Fruit fly (Drosophila melanogaster): Measurements from ENCODE around the gene CG42374.

CG42374 gene

dm6 chr3L:19237780-19238179 lies 25.8 kb upstream of the CG42374 start:
- TF ChIP-seq CTCF (optimal IDR thresholded peaks at IDR 0.05): no peak
- no peak for TF ChIP-seq CG8478 (optimal IDR thresholded peaks at IDR 0.05)

DNA sequence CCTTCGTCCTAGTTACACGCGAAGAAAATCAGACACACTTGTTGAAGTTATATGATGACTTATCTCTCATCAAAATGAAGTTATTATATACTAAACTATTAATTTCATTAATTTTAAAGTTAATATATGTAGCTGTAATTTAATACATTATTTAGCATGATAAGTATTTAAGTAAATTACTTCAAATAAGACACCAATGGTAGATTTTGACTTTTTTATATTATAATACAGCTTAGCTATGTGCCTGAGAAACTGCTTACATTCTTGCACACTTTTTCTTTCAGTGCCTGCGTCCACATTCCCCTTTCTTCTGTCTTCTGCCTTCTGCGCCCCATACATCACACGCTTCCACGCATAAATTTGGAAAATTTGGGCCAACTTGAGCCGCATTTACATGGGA lies 11.9 kb upstream of the CG42374 start:
- no peak for TF ChIP-seq CG8478 (optimal IDR thresholded peaks at IDR 0.05)
- TF ChIP-seq CTCF (optimal IDR thresholded peaks at IDR 0.05): no peak

- TF ChIP-seq CTCF (optimal IDR thresholded peaks at IDR 0.05): peak in 1 of 2 experiments; percentile 25
- TF ChIP-seq CG8478 (optimal IDR thresholded peaks at IDR 0.05): no peak
These were observed 8.7 kb upstream of the CG42374 start, which contains the start of the genes mRpL21 and rept for dm6 chr3L:19254715-19255428. Gene mRpL21 (minus strand): TSS chr3L:19255061. Gene rept (plus strand): TSS chr3L:19255340.

dm6 chr3L:19258199-19258598 lies 5.4 kb upstream of the CG42374 start:
- no peak for TF ChIP-seq CG8478 (optimal IDR thresholded peaks at IDR 0.05)
- no peak for TF ChIP-seq CTCF (optimal IDR thresholded peaks at IDR 0.05)

DNA sequence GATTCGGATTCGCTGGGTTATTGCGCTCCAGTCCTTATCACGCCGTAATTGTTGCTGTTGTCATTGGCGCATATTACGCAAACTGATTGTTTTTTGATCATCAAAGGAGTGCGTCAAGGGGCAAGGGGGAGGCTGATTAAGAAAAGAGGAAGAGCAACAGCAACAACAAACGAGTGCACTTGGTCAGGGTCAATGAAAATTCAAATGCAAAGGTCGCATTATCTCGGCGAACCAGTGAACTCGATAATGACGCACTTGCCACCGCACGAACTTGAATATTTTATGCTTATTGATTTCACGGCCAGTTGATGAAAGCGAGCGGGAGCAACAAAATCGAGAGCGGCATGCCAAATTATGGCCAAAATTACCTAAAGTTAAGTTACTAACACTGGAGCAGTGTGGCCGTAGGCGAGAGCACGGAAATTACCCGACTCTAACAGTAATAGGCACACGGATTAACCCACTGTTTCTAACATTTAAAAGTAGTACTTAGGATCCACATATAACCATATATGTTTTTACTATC lies 3.2 kb upstream of the CG42374 start, which contains the start of gene nes:
Gene nes (minus strand): TSS at position 402 of the 526 bp plus-strand sequence.
- no peak for TF ChIP-seq CTCF (optimal IDR thresholded peaks at IDR 0.05)
- no peak for TF ChIP-seq CG8478 (optimal IDR thresholded peaks at IDR 0.05)

- TF ChIP-seq CG8478 (optimal IDR thresholded peaks at IDR 0.05): no peak
- TF ChIP-seq CTCF (optimal IDR thresholded peaks at IDR 0.05): no peak
These were observed 2.4 kb upstream of the CG42374 start, which contains the start of gene Bet1 for dm6 chr3L:19261213-19261612. Gene Bet1 (plus strand): TSS chr3L:19261394.

- no peak for TF ChIP-seq CTCF (optimal IDR thresholded peaks at IDR 0.05)
These were observed 1.8 kb upstream of the CG42374 start for dm6 chr3L:19261720-19262119.

DNA sequence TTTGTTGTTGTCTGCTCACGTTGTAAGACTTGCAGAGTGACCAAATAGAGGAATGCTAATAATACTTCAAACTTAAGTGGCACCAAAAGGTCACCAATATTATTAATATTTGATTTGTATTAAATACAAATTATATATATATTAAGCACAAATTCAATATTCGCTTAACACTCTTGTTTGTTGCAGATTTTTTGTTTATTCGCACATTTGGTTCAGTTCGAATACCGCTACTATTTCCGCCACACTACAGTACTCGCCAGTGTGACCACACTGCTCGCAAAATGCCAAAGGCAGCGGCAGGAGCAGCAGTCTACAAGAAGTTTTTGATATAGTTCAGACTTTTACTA lies 548 bp downstream of the CG42374 start, which contains the start of gene Max:
Gene Max (minus strand): TSS at position 44 of the 347 bp plus-strand sequence.
- TF ChIP-seq CG8478 (optimal IDR thresholded peaks at IDR 0.05) (no peak), CTCF (optimal IDR thresholded peaks at IDR 0.05) (peak in 1 of 2 experiments; percentile 1)

DNA sequence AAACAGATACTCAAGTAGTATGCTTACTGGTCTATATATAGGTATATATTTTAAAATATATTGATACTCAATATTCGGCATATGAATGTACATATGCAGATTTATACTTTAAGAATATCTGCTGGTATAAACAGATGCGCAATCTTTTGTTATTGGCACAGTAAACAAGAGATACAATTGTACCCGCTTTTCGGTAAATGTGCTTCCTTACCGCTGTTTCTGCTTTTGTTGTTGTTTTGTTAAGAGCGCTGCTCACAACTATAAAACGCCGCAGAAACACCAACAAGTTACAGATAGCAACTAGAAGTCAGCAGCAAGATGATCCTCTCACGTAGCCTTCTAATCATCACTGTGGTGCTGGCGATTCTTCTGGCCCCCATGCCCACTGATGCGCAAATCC lies 2.2 kb downstream of the CG42374 start, which contains the start of gene CG45081:
Gene CG45081 (plus strand): TSS at position 301 of the 400 bp plus-strand sequence.
- no peak for TF ChIP-seq CTCF (optimal IDR thresholded peaks at IDR 0.05)
- TF ChIP-seq CG8478 (optimal IDR thresholded peaks at IDR 0.05): no peak

dm6 chr3L:19268720-19269401 lies 5.3 kb downstream of the CG42374 start, which contains the start of the genes Aldh7A1 and CG14085:
Gene Aldh7A1 (minus strand): TSS chr3L:19268913.
Gene CG14085 (plus strand): TSS chr3L:19269351.
- TF ChIP-seq CG8478 (optimal IDR thresholded peaks at IDR 0.05): no peak
- no peak for TF ChIP-seq CTCF (optimal IDR thresholded peaks at IDR 0.05)

- TF ChIP-seq CTCF (optimal IDR thresholded peaks at IDR 0.05): no peak
These were observed 7.0 kb downstream of the CG42374 start, which contains the start of gene CG14088 for dm6 chr3L:19270542-19270941. Gene CG14088 (minus strand): TSS chr3L:19270642.

DNA sequence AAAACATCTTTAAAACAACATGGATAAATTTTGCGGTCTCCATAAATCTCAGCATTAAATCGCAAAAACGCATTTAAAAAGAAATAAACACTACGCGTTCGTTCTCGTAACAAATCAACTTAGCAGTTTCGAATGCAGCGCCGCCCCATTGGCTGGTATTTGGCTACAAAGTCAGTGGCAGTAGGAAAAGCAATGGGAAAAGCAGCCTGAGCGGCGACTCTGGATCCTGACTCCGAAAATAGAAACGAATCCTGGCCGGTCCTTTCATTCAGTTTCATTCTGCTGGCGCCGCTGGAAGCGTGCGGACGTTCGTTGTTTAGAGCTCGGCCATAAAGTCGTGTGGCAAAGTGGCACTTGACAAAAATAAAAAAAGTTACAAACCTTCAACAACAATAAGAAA lies 11.9 kb downstream of the CG42374 start, which contains the start of gene CG14086:
Gene CG14086 (plus strand): TSS at position 301 of the 400 bp plus-strand sequence.
- TF ChIP-seq CTCF (optimal IDR thresholded peaks at IDR 0.05) (no peak), CG8478 (optimal IDR thresholded peaks at IDR 0.05) (no peak)

DNA sequence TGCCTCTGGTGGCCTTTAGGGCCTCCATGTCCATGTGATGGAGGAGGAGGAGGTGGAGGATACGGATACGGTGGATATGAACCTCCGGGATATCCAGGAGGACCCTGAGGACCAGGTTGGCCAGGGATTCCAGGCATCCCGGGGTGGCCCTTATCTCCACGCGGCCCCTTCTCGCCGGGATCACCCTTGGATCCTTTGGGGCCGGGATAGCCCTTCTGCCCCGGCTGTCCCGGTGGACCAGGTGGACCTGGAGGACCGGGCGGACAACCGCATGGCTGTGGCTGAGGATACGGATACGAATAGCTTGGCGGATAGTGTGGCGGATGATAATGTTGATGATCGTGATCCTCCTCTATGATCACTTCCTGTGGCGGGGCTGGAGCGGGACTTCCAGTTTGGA lies 16.7 kb downstream of the CG42374 start:
- no peak for TF ChIP-seq CTCF (optimal IDR thresholded peaks at IDR 0.05)
- TF ChIP-seq CG8478 (optimal IDR thresholded peaks at IDR 0.05): no peak

DNA sequence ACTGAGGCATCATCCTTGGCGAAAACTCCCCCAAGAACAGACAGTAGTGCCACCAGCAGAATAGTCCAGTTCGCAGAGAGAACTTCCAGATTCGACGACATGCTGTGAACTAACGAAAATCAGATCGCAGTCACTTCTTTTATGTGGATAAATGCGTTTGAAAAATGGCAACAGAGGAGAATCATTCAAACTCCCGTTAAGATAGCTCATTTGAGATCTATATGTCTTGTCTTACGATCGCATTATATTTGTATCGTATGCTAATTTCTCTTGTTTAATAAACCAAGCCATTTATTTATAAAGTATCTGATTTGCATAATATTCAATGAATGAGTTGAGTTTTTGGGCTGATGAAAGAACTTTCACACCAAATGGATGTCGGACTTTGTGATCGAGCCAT lies 17.1 kb downstream of the CG42374 start, which contains the start of gene CG14089:
Gene CG14089 (minus strand): TSS at position 101 of the 400 bp plus-strand sequence.
- TF ChIP-seq CTCF (optimal IDR thresholded peaks at IDR 0.05) (no peak), CG8478 (optimal IDR thresholded peaks at IDR 0.05) (no peak)

DNA sequence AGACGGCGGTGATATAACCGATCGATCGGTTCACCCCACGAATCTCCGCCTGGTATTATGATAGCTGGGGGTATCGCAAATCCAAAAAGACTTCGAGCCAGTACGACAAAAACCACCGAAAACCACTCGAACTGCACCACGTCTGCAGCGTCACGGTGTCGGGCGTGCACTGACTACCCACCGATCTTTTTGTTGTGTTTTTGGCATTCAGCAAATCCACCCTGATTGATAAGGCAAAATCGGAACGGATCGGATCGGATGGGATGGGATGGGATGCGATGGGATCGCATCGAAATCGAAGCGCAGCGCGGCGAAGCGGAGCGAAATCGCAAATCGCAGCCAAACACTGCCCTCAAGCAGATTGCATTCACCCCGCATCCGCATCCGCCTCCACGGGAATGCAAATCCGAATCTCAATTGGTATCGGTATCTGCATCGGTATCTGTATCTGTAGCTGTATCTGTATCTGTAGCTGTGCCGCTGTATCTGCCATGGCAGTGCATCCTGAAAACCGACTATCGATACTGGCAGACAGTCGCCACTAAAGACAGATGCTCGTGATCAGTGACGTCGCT lies 24.9 kb downstream of the CG42374 start:
- TF ChIP-seq CG8478 (optimal IDR thresholded peaks at IDR 0.05) (no peak), CTCF (optimal IDR thresholded peaks at IDR 0.05) (no peak)

All from S2 (cell line).